Worm (Caenorhabditis elegans) whole organism, L1 larva: ENCODE measurements around the gene W10G11.19.

Experiments used
- aly-2 ChIP-seq: fragments of 150-350 bp; optimal IDR thresholded peaks from 2 replicates; lab custom pipeline; 2014; ENCODE audit warnings: missing biosample characterization, missing genetic modification characterization
- ceh-82 ChIP-seq, 3 experiments: fragments of 150-350 bp in 1 of 3; sonication (generic microtip) in 2 of 3; optimal IDR thresholded peaks; 2 replicates each; lab custom pipeline; 2014 to 2017; ENCODE audit warnings: missing biosample characterization in 3 of 3, missing genetic modification characterization in 3 of 3
- ceh-90 ChIP-seq: sonication (generic microtip); optimal IDR thresholded peaks from 2 replicates; lab custom pipeline; 2016; ENCODE audit warnings: missing genetic modification characterization, missing compliant biosample characterization
- ces-1 ChIP-seq: fragments of 150-350 bp; optimal IDR thresholded peaks from 2 replicates; lab custom pipeline; 2014; ENCODE audit warnings: missing biosample characterization, missing genetic modification reagents, missing genetic modification characterization
- elt-3 ChIP-seq, 6 experiments: fragments of 150-350 bp in 1 of 6; sonication (generic microtip); optimal IDR thresholded peaks; 2 replicates each; lab custom pipeline; 2017 to 2018; ENCODE audit warnings: missing biosample characterization in 6 of 6, missing genetic modification characterization in 6 of 6, inconsistent platforms in 1 of 6
- lsy-2 ChIP-seq, 2 experiments: fragments of 150-350 bp; optimal IDR thresholded peaks; 2 replicates each; lab custom pipeline; 2014; ENCODE audit warnings: missing biosample characterization in 2 of 2, missing genetic modification characterization in 2 of 2
- nhr-20 ChIP-seq: sonication (generic microtip); optimal IDR thresholded peaks from 2 replicates; lab custom pipeline; 2016; ENCODE audit warnings: mild to moderate bottlenecking, missing genetic modification characterization, missing compliant biosample characterization

- TF ChIP-seq elt-3 (tag; optimal IDR thresholded peaks at IDR 0.05; lab: Kevin White, UChicago), result peak in 2 of 6 experiments; percentile 30 to 54
- TF ChIP-seq ceh-90, result no peak
- no peak for TF ChIP-seq ceh-82 (tag; optimal IDR thresholded peaks at IDR 0.05; lab: Kevin White, UChicago)
- no peak for TF ChIP-seq aly-2 (tag; lab: Kevin White, UChicago)
- no peak for TF ChIP-seq lsy-2 (tag; optimal IDR thresholded peaks at IDR 0.05; lab: Kevin White, UChicago)
- peak; percentile 55 for TF ChIP-seq nhr-20 (tag; lab: Kevin White, UChicago)
- TF ChIP-seq ces-1, result no peak
These were observed 4.8 kb downstream of the W10G11.19 start for ce11 chrII:3555281-3555680.
